Fruit fly (Drosophila melanogaster) whole organism, embryonic: ENCODE data around the gene CG17027.

Source experiments
- ATbp ChIP-seq: fragments of 200-800 bp; sonication (Bioruptor generic); optimal IDR thresholded peaks from 2 replicates; lab custom pipeline; 2017; ENCODE audit warnings: missing biosample characterization, mild to moderate bottlenecking, missing genetic modification characterization, missing genetic modification reagents
- Abd-B ChIP-seq: fragments of 200-800 bp; sonication (Bioruptor generic); optimal IDR thresholded peaks from 2 replicates; lab custom pipeline; 2018; ENCODE audit warnings: missing biosample characterization, mild to moderate bottlenecking, missing genetic modification characterization, moderate library complexity
- Antp ChIP-seq: fragments of 200-800 bp; sonication (Bioruptor generic); optimal IDR thresholded peaks from 3 replicates; lab custom pipeline; 2016; ENCODE audit warnings: missing biosample characterization, missing genetic modification characterization
- Atf6 ChIP-seq: fragments of 200-800 bp; sonication (Bioruptor generic); IDR thresholded peaks from 2 replicates; pipeline ENCODE4 v1.3.6; 2022; ENCODE audit warnings: missing biosample characterization, missing genetic modification characterization
- CG11560 ChIP-seq: fragments of 200-800 bp; sonication (Bioruptor generic); IDR thresholded peaks from 3 replicates; pipeline ENCODE4 v1.3.6; 2022; ENCODE audit warnings: missing biosample characterization, missing genetic modification characterization
- CG12659 ChIP-seq: fragments of 200-800 bp; sonication (Bioruptor generic); optimal IDR thresholded peaks from 3 replicates; lab custom pipeline; 2017; ENCODE audit warnings: mild to moderate bottlenecking, missing biosample characterization, missing genetic modification reagents, missing genetic modification characterization
- CG13894 ChIP-seq: fragments of 200-800 bp; sonication (Bioruptor generic); optimal IDR thresholded peaks from 3 replicates; lab custom pipeline; 2018; ENCODE audit warnings: missing biosample characterization, mild to moderate bottlenecking, missing genetic modification characterization, moderate library complexity
- CG14441 ChIP-seq: fragments of 200-800 bp; sonication (Bioruptor generic); IDR thresholded peaks from 2 replicates; pipeline ENCODE4 v1.3.6; 2022; ENCODE audit warnings: missing biosample characterization, missing genetic modification characterization
- CG14860 ChIP-seq: fragments of 200-800 bp; sonication (Bioruptor generic); IDR thresholded peaks from 3 replicates; pipeline ENCODE4 v1.3.6; 2022; ENCODE audit warnings: missing biosample characterization, missing genetic modification characterization; ENCODE audit not compliant: partially characterized antibody
- CG15011 ChIP-seq: fragments of 200-800 bp; sonication (Bioruptor generic); optimal IDR thresholded peaks from 3 replicates; lab custom pipeline; 2018; ENCODE audit warnings: missing biosample characterization, mild to moderate bottlenecking, missing genetic modification characterization
- CG16779 ChIP-seq: fragments of 200-800 bp; sonication (Bioruptor generic); IDR thresholded peaks from 2 replicates; pipeline ENCODE4 v1.3.6; 2022; ENCODE audit warnings: missing biosample characterization, missing genetic modification characterization
- CG17385 ChIP-seq: fragments of 200-800 bp; sonication (Bioruptor generic); optimal IDR thresholded peaks from 3 replicates; lab custom pipeline; 2018; ENCODE audit warnings: missing biosample characterization, mild to moderate bottlenecking, missing genetic modification characterization
- CG2889 ChIP-seq: fragments of 200-800 bp; sonication (Bioruptor generic); IDR thresholded peaks from 3 replicates; pipeline ENCODE4 v1.3.6; 2022; ENCODE audit warnings: missing biosample characterization, missing genetic modification characterization
- CG31365 ChIP-seq: fragments of 200-800 bp; sonication (Bioruptor generic); optimal IDR thresholded peaks from 2 replicates; lab custom pipeline; 2018; ENCODE audit warnings: missing biosample characterization, mild to moderate bottlenecking, missing genetic modification characterization
- CG33557 ChIP-seq: fragments of 200-800 bp; sonication (Bioruptor generic); optimal IDR thresholded peaks from 2 replicates; lab custom pipeline; 2019; ENCODE audit warnings: missing biosample characterization, mild to moderate bottlenecking, missing genetic modification characterization, moderate library complexity
- CG3726 ChIP-seq: fragments of 200-800 bp; sonication (Bioruptor generic); IDR thresholded peaks from 3 replicates; pipeline ENCODE4, ENCODE4 v1.3.6; 2022; ENCODE audit warnings: missing biosample characterization, missing genetic modification characterization
- CG3847 ChIP-seq: fragments of 200-800 bp; sonication (Bioruptor generic); IDR thresholded peaks from 2 replicates; pipeline ENCODE4 v1.3.6; 2022; ENCODE audit warnings: missing biosample characterization, missing genetic modification characterization
- CG4404 ChIP-seq: fragments of 200-800 bp; sonication (Bioruptor generic); IDR thresholded peaks from 2 replicates; pipeline ENCODE4 v1.3.6; 2022; ENCODE audit warnings: missing biosample characterization, missing genetic modification characterization
- CG4854 ChIP-seq: fragments of 200-800 bp; sonication (Bioruptor generic); optimal IDR thresholded peaks from 2 replicates; lab custom pipeline; 2016; ENCODE audit warnings: missing biosample characterization, missing genetic modification characterization, inconsistent platforms
- CG7839 ChIP-seq: fragments of 200-800 bp; sonication (Bioruptor generic); optimal IDR thresholded peaks from 3 replicates; lab custom pipeline; 2018; ENCODE audit warnings: missing biosample characterization, mild to moderate bottlenecking, missing genetic modification characterization, moderate library complexity
- CG7963 ChIP-seq: fragments of 200-800 bp; sonication (Bioruptor generic); IDR thresholded peaks from 3 replicates; pipeline ENCODE4 v1.3.6; 2022; ENCODE audit warnings: missing biosample characterization, missing genetic modification characterization; ENCODE audit not compliant: partially characterized antibody
- CG8359 ChIP-seq: fragments of 200-800 bp; sonication (Bioruptor generic); optimal IDR thresholded peaks from 2 replicates; lab custom pipeline; 2017; ENCODE audit warnings: missing biosample characterization, mild to moderate bottlenecking, missing genetic modification characterization, borderline replicate concordance
- CG9609 ChIP-seq: fragments of 200-800 bp; sonication (Bioruptor generic); optimal IDR thresholded peaks from 3 replicates; lab custom pipeline; 2016; ENCODE audit warnings: missing biosample characterization, missing genetic modification characterization
- D19A ChIP-seq: fragments of 200-800 bp; optimal IDR thresholded peaks from 3 replicates; lab custom pipeline; 2019; ENCODE audit warnings: missing biosample characterization, mild to moderate bottlenecking, missing genetic modification characterization, moderate library complexity
- Deaf1 ChIP-seq: fragments of 200-800 bp; optimal IDR thresholded peaks from 3 replicates; lab custom pipeline; 2019; ENCODE audit warnings: missing biosample characterization, mild to moderate bottlenecking, missing genetic modification characterization, moderate library complexity
- Hmr ChIP-seq: fragments of 200-800 bp; sonication (Bioruptor generic); optimal IDR thresholded peaks from 3 replicates; lab custom pipeline; 2017; ENCODE audit warnings: mild to moderate bottlenecking, missing biosample characterization, missing genetic modification reagents, missing genetic modification characterization
- Hr51 ChIP-seq, 2 experiments: fragments of 200-800 bp; sonication (Bioruptor generic); optimal IDR thresholded peaks; 2 replicates in 1 of 2; 3 replicates in 1 of 2; lab custom pipeline; 2016 to 2018; ENCODE audit warnings: missing biosample characterization in 2 of 2, missing genetic modification characterization in 2 of 2, mild to moderate bottlenecking in 1 of 2, moderate library complexity in 1 of 2
- Mad ChIP-seq: fragments of 200-800 bp; sonication (Bioruptor generic); optimal IDR thresholded peaks from 2 replicates; lab custom pipeline; 2016; ENCODE audit warnings: missing biosample characterization, missing genetic modification characterization
- Meics ChIP-seq: fragments of 200-800 bp; sonication (Bioruptor generic); optimal IDR thresholded peaks from 2 replicates; lab custom pipeline; 2017; ENCODE audit warnings: missing biosample characterization, mild to moderate bottlenecking, missing genetic modification characterization
- Mes4 ChIP-seq: fragments of 200-800 bp; sonication (Bioruptor generic); optimal IDR thresholded peaks from 2 replicates; lab custom pipeline; 2016; ENCODE audit warnings: missing biosample characterization, missing genetic modification characterization
- Neu2 ChIP-seq: fragments of 200-800 bp; sonication (Bioruptor generic); optimal IDR thresholded peaks from 3 replicates; lab custom pipeline; 2016; ENCODE audit warnings: missing biosample characterization, missing genetic modification characterization, borderline replicate concordance
- Rfx ChIP-seq: fragments of 200-800 bp; sonication (Bioruptor generic); IDR thresholded peaks from 2 replicates; pipeline ENCODE4 v1.3.6; 2022; ENCODE audit warnings: missing biosample characterization, missing genetic modification characterization
- Spps ChIP-seq: fragments of 200-800 bp; sonication (Bioruptor generic); optimal IDR thresholded peaks from 2 replicates; lab custom pipeline; 2018; ENCODE audit warnings: missing biosample characterization, mild to moderate bottlenecking, missing genetic modification characterization
- Usf ChIP-seq: fragments of 200-800 bp; sonication (Bioruptor generic); optimal IDR thresholded peaks from 2 replicates; lab custom pipeline; 2017; ENCODE audit warnings: missing genotype, missing biosample characterization, missing genetic modification characterization
- Vsx1 ChIP-seq: fragments of 200-800 bp; sonication (Bioruptor generic); optimal IDR thresholded peaks from 2 replicates; lab custom pipeline; 2017; ENCODE audit warnings: missing biosample characterization, mild to moderate bottlenecking, missing genetic modification characterization, missing genetic modification reagents
- az2 ChIP-seq: fragments of 200-800 bp; sonication (Bioruptor generic); optimal IDR thresholded peaks from 3 replicates; lab custom pipeline; 2016; ENCODE audit warnings: missing biosample characterization, missing genetic modification characterization
- disco-r ChIP-seq: fragments of 200-800 bp; sonication (Bioruptor generic); optimal IDR thresholded peaks from 2 replicates; lab custom pipeline; 2016; ENCODE audit warnings: missing biosample characterization, missing genetic modification characterization
- en ChIP-seq: fragments of 200-800 bp; sonication (Bioruptor generic); optimal IDR thresholded peaks from 2 replicates; lab custom pipeline; 2016; ENCODE audit warnings: missing biosample characterization, missing genetic modification characterization
- fd64A ChIP-seq: fragments of 200-800 bp; sonication (Bioruptor generic); optimal IDR thresholded peaks from 3 replicates; lab custom pipeline; 2018; ENCODE audit warnings: missing biosample characterization, mild to moderate bottlenecking, missing genetic modification characterization
- fu2 ChIP-seq: fragments of 200-800 bp; sonication (Bioruptor generic); optimal IDR thresholded peaks from 2 replicates; lab custom pipeline; 2016; ENCODE audit warnings: missing biosample characterization, missing genetic modification characterization
- gcm2 ChIP-seq: fragments of 200-800 bp; sonication (Bioruptor generic); optimal IDR thresholded peaks from 2 replicates; lab custom pipeline; 2016; ENCODE audit warnings: missing biosample characterization, missing genetic modification characterization
- kah ChIP-seq: fragments of 200-800 bp; sonication (Bioruptor generic); optimal IDR thresholded peaks from 2 replicates; lab custom pipeline; 2018; ENCODE audit warnings: missing biosample characterization, mild to moderate bottlenecking, missing genetic modification characterization
- knrl ChIP-seq: fragments of 200-800 bp; sonication (Bioruptor generic); IDR thresholded peaks from 3 replicates; pipeline ENCODE4 v1.3.6; 2022; ENCODE audit warnings: missing biosample characterization, missing genetic modification characterization; ENCODE audit not compliant: partially characterized antibody
- lilli ChIP-seq: fragments of 200-800 bp; sonication (Bioruptor generic); optimal IDR thresholded peaks from 3 replicates; lab custom pipeline; 2016; ENCODE audit warnings: missing biosample characterization, missing genetic modification characterization
- p53 ChIP-seq: fragments of 200-800 bp; sonication (Bioruptor generic); optimal IDR thresholded peaks from 2 replicates; lab custom pipeline; 2016; ENCODE audit warnings: missing biosample characterization, missing genetic modification characterization
- peb ChIP-seq: fragments of 200-800 bp; sonication (Bioruptor generic); IDR thresholded peaks from 2 replicates; pipeline ENCODE4 v1.3.6; 2022; ENCODE audit warnings: missing biosample characterization, missing genetic modification characterization
- pum ChIP-seq: fragments of 200-800 bp; sonication (Bioruptor generic); optimal IDR thresholded peaks from 2 replicates; lab custom pipeline; 2016; ENCODE audit warnings: missing biosample characterization, missing genetic modification characterization
- tx ChIP-seq: fragments of 200-800 bp; sonication (Bioruptor generic); optimal IDR thresholded peaks from 2 replicates; lab custom pipeline; 2016; ENCODE audit warnings: missing biosample characterization, missing genetic modification characterization
- unpg ChIP-seq: fragments of 200-800 bp; sonication (Bioruptor generic); optimal IDR thresholded peaks from 3 replicates; lab custom pipeline; 2018; ENCODE audit warnings: missing biosample characterization, mild to moderate bottlenecking, missing genetic modification characterization, moderate library complexity

CG17027 gene

dm6 chr3L:15967588-15968500 lies 12.1 kb upstream of the CG17027 start, which contains the start of the genes Brr2 and CG10516 (continued):
- TF ChIP-seq CG14441 (GFP tag; lab: Robert Waterston, UW) = no peak
- no peak for TF ChIP-seq en (GFP tag; lab: Kevin White, UChicago)
- no peak for TF ChIP-seq disco-r (GFP tag; lab: Kevin White, UChicago)
- TF ChIP-seq CG8359 = no peak
- no peak for TF ChIP-seq Spps (tag; lab: Kevin White, UChicago)
- no peak for TF ChIP-seq CG11560
- no peak for TF ChIP-seq gcm2 (GFP tag; lab: Kevin White, UChicago)
- TF ChIP-seq az2 (GFP tag; lab: Kevin White, UChicago) = no peak
- TF ChIP-seq tx = no peak
- TF ChIP-seq fu2 (GFP tag; lab: Kevin White, UChicago) = no peak
- no peak for TF ChIP-seq Rfx
- peak in 1 of 2 experiments; percentile 29 for TF ChIP-seq Hr51 (GFP tag; optimal IDR thresholded peaks at IDR 0.05; lab: Kevin White, UChicago)
- TF ChIP-seq Mad = peak; percentile 35
- peak; percentile 67 for TF ChIP-seq CG12659
- TF ChIP-seq CG9609 (GFP tag; lab: Kevin White, UChicago) = no peak
- no peak for TF ChIP-seq D19A (tag; lab: Kevin White, UChicago)
- no peak for TF ChIP-seq Vsx1
- TF ChIP-seq CG33557 = no peak
- no peak for TF ChIP-seq CG16779 (GFP tag; lab: Robert Waterston, UW)
- no peak for TF ChIP-seq CG2889
- no peak for TF ChIP-seq CG13894 (tag; lab: Kevin White, UChicago)
- no peak for TF ChIP-seq unpg (GFP tag; lab: Kevin White, UChicago)
- TF ChIP-seq CG7963 = 0 out of 3 replicates have a peak, but pooled peaks have one; percentile 45
- TF ChIP-seq CG17385 (GFP tag; lab: Kevin White, UChicago) = no peak
- peak; percentile 62 for TF ChIP-seq CG3847 (GFP tag; lab: Robert Waterston, UW)
- no peak for TF ChIP-seq CG3726 (GFP tag; lab: Robert Waterston, UW)
- TF ChIP-seq kah (GFP tag; lab: Kevin White, UChicago) = no peak
- TF ChIP-seq Antp = peak; percentile 10
- TF ChIP-seq CG4404 = no peak
- TF ChIP-seq p53 = peak; percentile 23
- no peak for TF ChIP-seq Deaf1 (tag; lab: Kevin White, UChicago)
- no peak for TF ChIP-seq Abd-B (GFP tag; lab: Kevin White, UChicago)
- no peak for TF ChIP-seq ATbp (GFP tag; lab: Kevin White, UChicago)
- TF ChIP-seq fd64A = no peak
- TF ChIP-seq CG15011 (GFP tag; lab: Kevin White, UChicago) = no peak
- TF ChIP-seq CG14860 = no peak
- peak; percentile 11 for TF ChIP-seq pum (GFP tag; lab: Kevin White, UChicago)
- TF ChIP-seq Usf (GFP tag; lab: Kevin White, UChicago) = no peak
- TF ChIP-seq knrl (GFP tag; lab: Robert Waterston, UW) = no peak; the same call in 2 of the 3 replicates
- no peak for TF ChIP-seq CG4854 (GFP tag; lab: Kevin White, UChicago)
- TF ChIP-seq Mes4 (GFP tag; lab: Kevin White, UChicago) = no peak
- no peak for TF ChIP-seq Atf6 (GFP tag; lab: Robert Waterston, UW)
- no peak for TF ChIP-seq Neu2 (GFP tag; lab: Kevin White, UChicago)
- no peak for TF ChIP-seq CG31365
- TF ChIP-seq Meics (GFP tag; lab: Kevin White, UChicago) = no peak
- no peak for TF ChIP-seq Hmr
- TF ChIP-seq lilli = peak; percentile 60
- no peak for TF ChIP-seq CG7839 (tag; lab: Kevin White, UChicago)
- no peak for TF ChIP-seq peb (GFP tag; lab: Robert Waterston, UW)
